Worm (Caenorhabditis elegans): ENCODE results near the gene prp-38.

DNA sequence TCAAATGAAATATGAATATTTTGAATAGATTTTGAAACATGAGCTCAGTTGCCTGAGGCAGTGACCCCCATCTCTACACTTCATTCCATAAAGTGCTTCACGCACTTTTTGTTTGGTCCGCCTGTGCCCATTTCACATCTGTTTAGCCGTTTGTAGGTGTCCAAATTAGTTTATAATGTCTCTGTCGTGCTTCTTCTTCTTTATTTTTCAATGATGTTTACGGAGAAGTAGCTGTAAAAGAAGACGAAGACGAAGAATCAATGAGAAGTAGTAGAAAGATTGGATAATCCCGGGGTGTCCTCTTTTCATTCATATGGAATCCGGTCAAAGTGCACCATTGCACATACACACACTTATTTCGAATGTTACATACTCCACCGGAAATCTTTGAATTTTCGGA, 33.6 kb upstream of the prp-38 start:
- TF ChIP-seq lin-39 (tag; optimal IDR thresholded peaks at IDR 0.05) (no peak), nhr-71 (tag; optimal IDR thresholded peaks at IDR 0.05) (no peak), lin-13 (GFP tag; optimal IDR thresholded peaks at IDR 0.05) (no peak), egl-27 (tag; optimal IDR thresholded peaks at IDR 0.05) (no peak), nhr-76 (tag; optimal IDR thresholded peaks at IDR 0.05) (no peak), vab-15 (tag; optimal IDR thresholded peaks at IDR 0.05) (no peak), nhr-12 (tag; optimal IDR thresholded peaks at IDR 0.05) (no peak), fos-1 (tag; optimal IDR thresholded peaks at IDR 0.05) (no peak), nhr-237 (tag; optimal IDR thresholded peaks at IDR 0.05) (no peak), snpc-4 (tag; optimal IDR thresholded peaks at IDR 0.05) (no peak), fkh-10 (GFP tag; optimal IDR thresholded peaks at IDR 0.05) (no peak), sox-4 (tag; optimal IDR thresholded peaks at IDR 0.05) (no peak)
